Fruit fly (Drosophila melanogaster): ENCODE measurements around the gene CG3176.
A peak's percentile ranks its signal among the peaks of the same experiment; 100 is the strongest.

Gene CG3176

DNA sequence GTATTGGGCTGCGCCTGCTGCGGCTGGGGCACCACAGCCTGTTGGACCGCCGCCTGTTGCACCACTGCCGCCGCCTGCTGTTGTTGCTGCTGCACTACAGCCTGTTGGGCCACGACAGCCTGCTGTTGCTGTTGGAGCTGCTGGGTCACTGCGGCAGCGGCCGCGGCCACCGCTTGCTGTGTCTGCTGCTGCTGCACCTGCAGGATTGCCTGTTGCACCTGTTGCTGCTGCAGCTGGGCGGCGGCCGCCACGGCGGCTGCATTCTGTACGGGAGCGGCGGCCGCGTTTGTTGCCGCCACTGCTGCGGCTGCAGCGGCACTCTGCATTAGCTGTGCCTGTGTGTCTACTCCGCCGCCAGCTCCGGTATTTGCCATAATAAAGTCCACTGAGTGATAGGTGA is 37.2 kb downstream of the CG3176 start:
- TF ChIP-seq Sox102F (GFP tag; optimal IDR thresholded peaks at IDR 0.05) (no peak), CG8319 (GFP tag; optimal IDR thresholded peaks at IDR 0.05) (no peak), Eip93F (GFP tag; optimal IDR thresholded peaks at IDR 0.05) (no peak), Eip78C (GFP tag) (no peak), CG15336 (GFP tag; IDR thresholded peaks at IDR 0.05) (no peak), CG7368 (GFP tag; optimal IDR thresholded peaks at IDR 0.05) (no peak)

DNA sequence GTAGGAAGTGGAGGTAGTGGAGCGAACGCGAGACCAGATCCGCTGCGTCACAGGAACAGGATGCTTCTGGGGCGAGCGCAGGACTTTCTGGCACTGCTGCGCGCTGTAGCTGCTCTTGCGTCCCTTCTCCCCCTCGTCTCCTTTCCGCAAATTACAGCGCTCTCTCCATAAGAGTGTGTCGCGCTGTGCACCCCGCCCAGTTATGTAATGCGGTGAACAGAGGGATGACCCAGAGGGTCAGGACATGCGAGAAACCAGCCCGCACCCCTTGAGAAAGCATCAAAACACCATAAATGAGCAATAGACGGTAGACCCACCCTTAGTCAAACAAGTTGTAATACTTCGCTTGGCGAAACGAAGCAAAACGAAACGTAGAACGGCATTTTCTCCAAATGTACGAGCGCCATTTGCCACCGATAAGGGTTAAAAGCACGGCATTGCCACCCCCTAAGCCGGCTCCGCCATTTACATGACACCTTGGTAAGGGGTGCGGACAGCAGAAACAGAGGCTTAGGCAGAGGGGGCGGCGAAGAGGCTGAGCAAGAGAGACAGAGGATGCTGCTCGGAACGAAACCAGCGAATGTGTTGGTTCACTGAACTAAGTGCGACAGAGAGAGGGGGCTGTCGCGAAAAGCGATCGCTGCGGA is 38.7 kb downstream of the CG3176 start:
- TF ChIP-seq vri (GFP tag; optimal IDR thresholded peaks at IDR 0.05) (peak; percentile 12), fd59A (GFP tag; optimal IDR thresholded peaks at IDR 0.05) (no peak), lz (GFP tag; optimal IDR thresholded peaks at IDR 0.05) (no peak), CG34406 (GFP tag; optimal IDR thresholded peaks at IDR 0.05) (no peak), Eip78C (GFP tag) (peak; percentile 50), ss (GFP tag; optimal IDR thresholded peaks at IDR 0.05) (peak in 1 of 2 experiments; percentile 7), acj6 (GFP tag; optimal IDR thresholded peaks at IDR 0.05) (no peak), Hr39 (GFP tag; optimal IDR thresholded peaks at IDR 0.05) (no peak), CG8119 (GFP tag; IDR thresholded peaks at IDR 0.05) (no peak), Sox102F (GFP tag; optimal IDR thresholded peaks at IDR 0.05) (no peak), Lpt (GFP tag; optimal IDR thresholded peaks at IDR 0.05) (no peak), dac (GFP tag; optimal IDR thresholded peaks at IDR 0.05) (no peak), CG32006 (GFP tag; optimal IDR thresholded peaks at IDR 0.05) (no peak), fkh (GFP tag; optimal IDR thresholded peaks at IDR 0.05) (no peak), CG16779 (tag; optimal IDR thresholded peaks at IDR 0.05) (no peak), spab (GFP tag; optimal IDR thresholded peaks at IDR 0.05) (no peak)

DNA sequence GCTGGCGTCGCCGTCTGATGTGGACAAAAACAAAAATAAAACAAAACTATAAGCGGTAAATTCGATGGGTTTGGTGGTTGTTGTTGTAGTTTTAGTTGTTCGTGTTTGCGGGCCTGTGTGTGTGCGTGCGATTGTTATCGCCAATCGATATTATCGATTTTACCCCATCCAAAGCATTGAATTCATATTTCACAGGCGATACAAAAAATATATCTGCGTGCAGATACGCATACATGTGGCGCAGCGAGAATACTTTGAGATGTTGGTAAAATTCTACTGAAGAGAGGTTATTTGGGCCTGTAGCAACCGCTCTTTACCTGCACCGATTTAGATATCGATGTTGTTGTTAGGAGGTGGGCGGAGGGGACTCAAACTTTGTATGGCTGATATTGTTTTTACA is 40.0 kb downstream of the CG3176 start:
- no peak for TF ChIP-seq CG6808 (GFP tag; optimal IDR thresholded peaks at IDR 0.05)
- TF ChIP-seq Eip78C (GFP tag) = peak; percentile 23
- no peak for TF ChIP-seq CG6276 (GFP tag; optimal IDR thresholded peaks at IDR 0.05)
- TF ChIP-seq cyc (GFP tag; optimal IDR thresholded peaks at IDR 0.05) = no peak
- TF ChIP-seq Ets96B (tag; optimal IDR thresholded peaks at IDR 0.05) = no peak
- TF ChIP-seq dsx (GFP tag; optimal IDR thresholded peaks at IDR 0.05; ENCODE audit: poor library complexity, severe bottlenecking) = no peak
- TF ChIP-seq CG1621 (tag; optimal IDR thresholded peaks at IDR 0.05) = no peak
- TF ChIP-seq esn (GFP tag; optimal IDR thresholded peaks at IDR 0.05) = no peak

DNA sequence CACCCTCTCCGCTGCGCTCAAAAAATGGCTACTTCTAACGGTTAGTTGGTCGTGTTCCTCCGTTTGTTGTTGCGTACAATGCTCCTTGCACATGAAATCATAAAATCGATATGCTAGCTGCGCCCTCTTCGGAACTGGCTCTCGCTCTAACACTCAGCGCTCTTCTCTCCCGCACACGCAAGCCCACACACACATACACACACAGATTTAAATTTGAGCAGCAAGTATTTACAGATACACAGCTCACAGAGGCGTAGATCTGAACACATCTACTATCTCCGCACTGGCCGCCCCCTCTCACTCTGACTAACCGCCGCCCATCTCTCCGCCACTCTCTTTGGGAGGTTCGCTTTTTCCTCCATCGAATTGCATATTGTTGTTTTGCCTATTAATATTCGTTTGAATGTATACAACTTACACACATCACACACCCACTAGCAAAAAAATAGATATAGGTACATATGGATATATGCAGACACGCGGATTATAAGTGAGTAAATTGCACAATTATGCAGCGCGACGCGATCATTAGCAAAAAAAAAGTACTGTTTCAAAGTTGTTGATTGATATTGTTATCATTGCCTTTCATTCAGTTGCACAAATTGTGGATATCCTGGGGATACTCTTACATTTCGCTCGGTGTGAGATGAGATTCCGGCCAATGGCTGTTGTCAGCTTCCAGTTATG is 40.8 kb downstream of the CG3176 start:
- peak; percentile 76 for TF ChIP-seq Sox102F (GFP tag; optimal IDR thresholded peaks at IDR 0.05)
- TF ChIP-seq CG31627 (GFP tag; optimal IDR thresholded peaks at IDR 0.05) = peak; percentile 84
- TF ChIP-seq CG16779 (tag; optimal IDR thresholded peaks at IDR 0.05) = peak; percentile 9
- peak; percentile 70 for TF ChIP-seq topi (GFP tag; optimal IDR thresholded peaks at IDR 0.05)
- peak; percentile 74 for TF ChIP-seq cyc (GFP tag; optimal IDR thresholded peaks at IDR 0.05)
- TF ChIP-seq Gug (GFP tag; IDR thresholded peaks at IDR 0.05) = no peak
- TF ChIP-seq CG6792 (GFP tag; optimal IDR thresholded peaks at IDR 0.05) = peak; percentile 74
- peak; percentile 56; the same call in 1 of the 2 replicates for TF ChIP-seq CG11294 (GFP tag; IDR thresholded peaks at IDR 0.05)
- peak; percentile 47 for TF ChIP-seq CG6276 (GFP tag; optimal IDR thresholded peaks at IDR 0.05)
- TF ChIP-seq fd59A (GFP tag; optimal IDR thresholded peaks at IDR 0.05) = peak; percentile 52
- TF ChIP-seq ss (GFP tag; optimal IDR thresholded peaks at IDR 0.05) = peak; percentile 47 to 59
- peak; percentile 38 to 41 for TF ChIP-seq salr (GFP tag; optimal IDR thresholded peaks at IDR 0.05)
- peak; percentile 61 for TF ChIP-seq achi (GFP tag; optimal IDR thresholded peaks at IDR 0.05)
- peak; percentile 91 for TF ChIP-seq svp (GFP tag)
- TF ChIP-seq Lpt (GFP tag; optimal IDR thresholded peaks at IDR 0.05) = peak; percentile 82
- TF ChIP-seq OdsH (GFP tag; optimal IDR thresholded peaks at IDR 0.05) = peak; percentile 72
- TF ChIP-seq spab (GFP tag; optimal IDR thresholded peaks at IDR 0.05) = peak; percentile 13
- peak; percentile 51 for TF ChIP-seq CG11902 (GFP tag; optimal IDR thresholded peaks at IDR 0.05)
- peak; percentile 67 for TF ChIP-seq Ets21C (GFP tag; optimal IDR thresholded peaks at IDR 0.05)
- TF ChIP-seq CG6808 (GFP tag; optimal IDR thresholded peaks at IDR 0.05) = peak; percentile 56
- peak; percentile 73 for TF ChIP-seq acj6 (GFP tag; optimal IDR thresholded peaks at IDR 0.05)
- peak; percentile 77 for TF ChIP-seq CG1621 (tag; optimal IDR thresholded peaks at IDR 0.05)
- TF ChIP-seq CG8632 (GFP tag; optimal IDR thresholded peaks at IDR 0.05) = peak; percentile 60
- peak; percentile 50 for TF ChIP-seq CG4318 (GFP tag; optimal IDR thresholded peaks at IDR 0.05)
- peak; percentile 81 for TF ChIP-seq esn (GFP tag; optimal IDR thresholded peaks at IDR 0.05)
- TF ChIP-seq fd85E (GFP tag; optimal IDR thresholded peaks at IDR 0.05) = no peak
- TF ChIP-seq CG8119 (GFP tag; IDR thresholded peaks at IDR 0.05) = peak; percentile 55; the same call in 1 of the 3 replicates
- TF ChIP-seq vri (GFP tag; optimal IDR thresholded peaks at IDR 0.05) = peak; percentile 84
- TF ChIP-seq pdm3 (GFP tag; optimal IDR thresholded peaks at IDR 0.05) = peak; percentile 70
